Fruit fly (Drosophila melanogaster) whole organism, wandering third instar larva: ENCODE data around the gene mri.

Experiments
- Abd-B ChIP-seq: fragments of >200 bp; optimal IDR thresholded peaks from 2 replicates; lab custom pipeline; 2017; ENCODE audit warnings: missing biosample characterization, missing genetic modification characterization
- CG9705 ChIP-seq: fragments of 200-800 bp; sonication (Bioruptor generic); optimal IDR thresholded peaks from 2 replicates; lab custom pipeline; 2018; ENCODE audit warnings: missing biosample characterization, mild to moderate bottlenecking, missing genetic modification characterization
- CrebA ChIP-seq: fragments of 200-800 bp; sonication (Bioruptor generic); optimal IDR thresholded peaks from 2 replicates; lab custom pipeline; 2016; ENCODE audit warnings: missing biosample characterization, mild to moderate bottlenecking, missing genetic modification characterization, borderline replicate concordance
- GATAd ChIP-seq: sonication (Bioruptor generic); optimal IDR thresholded peaks from 2 replicates; lab custom pipeline; 2016; ENCODE audit warnings: missing biosample characterization, missing genetic modification characterization
- HLH106 ChIP-seq: fragments of 200-800 bp; optimal IDR thresholded peaks from 3 replicates; lab custom pipeline; 2019; ENCODE audit warnings: missing biosample characterization, mild to moderate bottlenecking, missing genetic modification characterization, moderate library complexity
- Jra ChIP-seq: sonication (Bioruptor generic); optimal IDR thresholded peaks from 2 replicates; lab custom pipeline; 2016; ENCODE audit warnings: missing biosample characterization, missing genetic modification characterization
- Mio ChIP-seq: sonication (Bioruptor generic); optimal IDR thresholded peaks from 2 replicates; lab custom pipeline; 2016; ENCODE audit warnings: missing biosample characterization, missing genetic modification characterization
- Myc ChIP-seq: fragments of >200 bp; optimal IDR thresholded peaks from 2 replicates; lab custom pipeline; 2017
- N ChIP-seq: fragments of >200 bp; optimal IDR thresholded peaks from 2 replicates; lab custom pipeline; 2018; ENCODE audit warnings: missing biosample characterization, missing external identifiers, missing genetic modification characterization
- OdsH ChIP-seq: fragments of 200-800 bp; sonication (Bioruptor generic); optimal IDR thresholded peaks from 2 replicates; lab custom pipeline; 2016; ENCODE audit warnings: missing biosample characterization, mild to moderate bottlenecking, missing genetic modification characterization
- Rel ChIP-seq, 2 experiments: fragments of 200-800 bp; sonication (Bioruptor generic) in 1 of 2; optimal IDR thresholded peaks; 2 replicates in 1 of 2; 3 replicates in 1 of 2; lab custom pipeline; 2016 to 2019; ENCODE audit warnings: mild to moderate bottlenecking in 2 of 2, missing biosample characterization in 2 of 2, missing genetic modification characterization in 2 of 2, moderate library complexity in 1 of 2
- Sp1 ChIP-seq: fragments of 200-800 bp; sonication (Bioruptor generic); optimal IDR thresholded peaks from 3 replicates; lab custom pipeline; 2019; ENCODE audit warnings: missing biosample characterization, mild to moderate bottlenecking, missing genetic modification characterization, moderate library complexity
- dl ChIP-seq, 2 experiments: fragments of 175-275, 200-275 bp in 1 of 2; fragments of 200-275 bp in 1 of 2; sonication (Bioruptor generic); optimal IDR thresholded peaks; lab custom pipeline; 2018; ENCODE audit warnings: mild to moderate bottlenecking in 2 of 2, missing biosample characterization in 2 of 2, missing genetic modification characterization in 2 of 2, moderate library complexity in 2 of 2; ENCODE audit not compliant: partially characterized antibody in 2 of 2, insufficient read depth in 1 of 2
- dmrt93B ChIP-seq: fragments of 200-800 bp; sonication (Bioruptor generic); optimal IDR thresholded peaks from 2 replicates; lab custom pipeline; 2018; ENCODE audit warnings: missing biosample characterization, mild to moderate bottlenecking, missing genetic modification characterization
- dsf ChIP-seq: sonication (Bioruptor generic); optimal IDR thresholded peaks from 2 replicates; lab custom pipeline; 2016; ENCODE audit warnings: missing biosample characterization, missing genetic modification characterization, borderline replicate concordance
- foxo ChIP-seq, 2 experiments: fragments of 200-800 bp; sonication (Bioruptor generic); optimal IDR thresholded peaks; 2 replicates in 1 of 2; 3 replicates in 1 of 2; lab custom pipeline; 2016 to 2017; ENCODE audit warnings: missing biosample characterization in 2 of 2, missing genetic modification characterization in 2 of 2
- fru ChIP-seq: fragments of 200-800 bp; sonication (Bioruptor generic); optimal IDR thresholded peaks from 3 replicates; lab custom pipeline; 2016; ENCODE audit warnings: missing biosample characterization, mild to moderate bottlenecking, missing genetic modification characterization
- h ChIP-seq: fragments of 200-800 bp; sonication (Bioruptor generic); optimal IDR thresholded peaks from 3 replicates; lab custom pipeline; 2016; ENCODE audit warnings: missing biosample characterization, mild to moderate bottlenecking, missing genetic modification characterization
- jim ChIP-seq: fragments of 175-275, 200-325 bp; sonication (Bioruptor generic); optimal IDR thresholded peaks from 2 replicates; lab custom pipeline; 2016; ENCODE audit warnings: missing biosample characterization, mild to moderate bottlenecking, missing genetic modification characterization
- pan ChIP-seq: fragments of >200 bp; optimal IDR thresholded peaks from 2 replicates; lab custom pipeline; 2017
- psq ChIP-seq: fragments of 200-800 bp; sonication (Bioruptor generic); optimal IDR thresholded peaks from 3 replicates; lab custom pipeline; 2017; ENCODE audit warnings: missing biosample characterization, mild to moderate bottlenecking, missing genetic modification characterization, moderate library complexity
- sage ChIP-seq: fragments of 200-800 bp; sonication (Bioruptor generic); optimal IDR thresholded peaks from 2 replicates; lab custom pipeline; 2016; ENCODE audit warnings: missing biosample characterization, mild to moderate bottlenecking, missing genetic modification characterization
- sv ChIP-seq: fragments of 200-800 bp; sonication (Bioruptor generic); optimal IDR thresholded peaks from 3 replicates; lab custom pipeline; 2016; ENCODE audit warnings: missing biosample characterization, missing genetic modification characterization
- tai ChIP-seq: sonication (Bioruptor generic); optimal IDR thresholded peaks from 2 replicates; lab custom pipeline; 2016; ENCODE audit warnings: missing biosample characterization, missing genetic modification characterization
- woc ChIP-seq: sonication (Bioruptor generic); optimal IDR thresholded peaks from 2 replicates; lab custom pipeline; 2016; ENCODE audit warnings: missing biosample characterization, mild to moderate bottlenecking, missing genetic modification characterization

The mri gene

DNA sequence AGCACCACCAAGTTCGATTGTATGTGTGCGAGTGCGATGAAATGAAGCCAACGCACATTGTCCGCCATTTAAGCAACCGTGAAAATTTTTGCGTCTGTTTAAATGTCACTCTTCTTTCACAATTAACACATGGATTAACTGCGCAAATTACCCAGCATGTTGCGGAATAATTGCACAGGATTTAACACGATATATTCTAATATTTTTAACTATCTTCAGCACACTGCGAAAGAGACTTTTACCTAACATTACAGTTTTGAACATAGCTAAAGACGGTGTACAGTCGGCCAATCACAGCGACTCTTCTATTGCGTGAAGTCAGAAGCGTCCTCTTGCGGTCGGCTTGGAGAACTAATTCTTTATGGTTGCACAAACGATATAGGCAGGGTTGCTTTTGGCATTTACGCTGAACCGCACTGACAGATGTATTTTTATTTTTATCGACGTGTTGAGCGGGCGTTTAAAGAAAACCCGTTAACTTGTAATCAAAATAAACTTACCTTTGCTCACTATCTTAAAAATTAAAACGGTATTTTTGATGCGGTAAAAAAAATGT lies 46.7 kb downstream of the mri start (continued):
- no peak for TF ChIP-seq fru (GFP tag; lab: Kevin White, UChicago)
- no peak for TF ChIP-seq GATAd (GFP tag; lab: Kevin White, UChicago)
- TF ChIP-seq psq (GFP tag; lab: Kevin White, UChicago), result peak; percentile 12
- TF ChIP-seq pan (lab: Kevin White, UChicago), result no peak
- TF ChIP-seq woc (GFP tag; lab: Kevin White, UChicago), result no peak
- TF ChIP-seq h, result no peak
- TF ChIP-seq OdsH (GFP tag; lab: Kevin White, UChicago), result peak; percentile 27
- TF ChIP-seq tai (GFP tag; lab: Kevin White, UChicago), result peak; percentile 42
- TF ChIP-seq Rel (GFP tag; optimal IDR thresholded peaks at IDR 0.05; lab: Kevin White, UChicago), result no peak
- no peak for TF ChIP-seq Rel (tag; optimal IDR thresholded peaks at IDR 0.05; lab: Kevin White, UChicago)
- no peak for TF ChIP-seq Jra (GFP tag; lab: Kevin White, UChicago)
- TF ChIP-seq CrebA (GFP tag; lab: Kevin White, UChicago), result no peak
- peak; percentile 20 for TF ChIP-seq sv (GFP tag; lab: Kevin White, UChicago)
- TF ChIP-seq N (GFP tag; lab: Kevin White, UChicago), result no peak

DNA sequence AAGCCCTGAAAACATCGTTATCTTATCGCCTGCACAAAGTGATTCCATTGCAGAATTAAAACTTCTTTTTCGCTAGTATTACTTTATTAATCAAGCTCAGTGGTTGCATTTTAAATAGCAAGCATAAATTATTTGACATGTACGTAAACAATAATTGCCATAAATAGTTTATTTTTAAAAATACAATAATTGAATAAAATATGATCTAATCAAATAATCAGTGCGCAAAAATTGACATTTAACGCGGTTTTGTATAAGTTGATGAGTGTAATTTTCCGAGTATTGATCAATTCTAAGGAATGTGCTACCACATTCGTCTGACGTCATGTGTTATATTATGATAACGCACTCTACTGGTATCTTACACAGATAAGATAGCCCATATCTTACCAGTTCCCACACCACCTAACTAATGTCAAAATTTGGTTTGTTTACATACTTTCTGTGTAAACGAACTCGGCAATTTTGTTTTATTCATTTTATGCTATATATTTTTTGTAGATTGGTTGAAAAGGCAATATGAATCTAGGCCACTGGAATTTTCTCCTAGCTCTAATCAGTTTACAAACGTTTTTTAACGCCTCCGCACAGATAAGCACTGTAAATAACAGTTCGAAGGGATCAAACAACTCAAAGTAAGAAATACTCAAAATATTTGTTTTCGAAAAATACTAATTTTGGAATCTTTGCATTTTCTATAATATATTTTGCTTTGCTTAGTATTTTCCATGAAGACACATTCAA lies 47.7 kb downstream of the mri start, which contains the start of gene mthl14:
Gene mthl14, plus strand, starts transcription at position 10 of the 744 bp plus-strand sequence.
- TF ChIP-seq jim (GFP tag; lab: Kevin White, UChicago), result no peak
- TF ChIP-seq Myc (lab: Kevin White, UChicago), result no peak
- no peak for TF ChIP-seq Mio
- TF ChIP-seq Sp1 (GFP tag; lab: Kevin White, UChicago), result no peak
- TF ChIP-seq dmrt93B (GFP tag; lab: Kevin White, UChicago), result no peak
- no peak for TF ChIP-seq HLH106 (tag; lab: Kevin White, UChicago)
- TF ChIP-seq sage (GFP tag; lab: Kevin White, UChicago), result no peak
- TF ChIP-seq psq (GFP tag; lab: Kevin White, UChicago), result no peak
- TF ChIP-seq dsf (GFP tag; lab: Kevin White, UChicago), result no peak
- TF ChIP-seq dl (GFP tag; optimal IDR thresholded peaks at IDR 0.05; lab: Kevin White, UChicago; ENCODE audit: insufficient read depth in 1 of 2, partially characterized antibody in 2 of 2), result no peak
- no peak for TF ChIP-seq Abd-B
- no peak for TF ChIP-seq CG9705

DNA sequence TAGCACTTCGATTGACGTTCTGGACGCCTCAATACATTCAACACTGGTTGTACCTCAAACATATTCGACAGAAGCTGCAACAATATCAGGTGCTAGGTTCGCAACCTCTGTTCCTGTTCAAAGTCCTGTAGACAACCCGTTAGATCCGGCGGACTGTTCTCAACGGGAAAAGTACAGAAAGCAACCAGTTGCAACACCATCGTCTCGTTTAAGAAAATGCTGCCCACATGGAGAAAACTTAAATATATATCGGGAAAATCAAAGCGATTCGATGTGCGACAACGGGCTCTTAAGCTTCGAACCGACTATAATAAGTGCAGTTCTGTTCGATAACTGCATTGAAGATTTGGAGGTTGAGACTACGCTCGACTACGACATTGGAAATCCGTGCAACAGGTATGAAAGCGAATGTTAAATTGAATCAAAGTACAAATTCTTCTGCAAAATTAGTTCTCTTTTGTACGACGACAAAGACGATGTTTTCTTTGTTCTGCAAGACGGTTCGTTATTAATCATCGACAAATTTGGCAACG lies 48.3 kb downstream of the mri start:
- TF ChIP-seq tai (GFP tag; lab: Kevin White, UChicago), result no peak
- TF ChIP-seq foxo (GFP tag; optimal IDR thresholded peaks at IDR 0.05; lab: Kevin White, UChicago), result no peak
- no peak for TF ChIP-seq h
- TF ChIP-seq, all 38 proteins: peak for 0
